Fruit fly (Drosophila melanogaster) whole organism, embryonic: ENCODE measurements around the gene cort.
A peak's percentile ranks its signal among the peaks of the same experiment; 100 is the strongest.

ENCODE experiments used
- Adf1 ChIP-seq: fragments of 200-800 bp; sonication (Bioruptor generic); IDR thresholded peaks from 2 replicates; pipeline ENCODE4 v1.3.6; 2022; ENCODE audit warnings: missing biosample characterization, missing genetic modification characterization
- BEAF-32 ChIP-seq: fragments of 200-800 bp; sonication (Bioruptor generic); optimal IDR thresholded peaks from 3 replicates; lab custom pipeline; 2017; ENCODE audit warnings: missing biosample characterization, missing genetic modification characterization, mild to moderate bottlenecking, moderate library complexity, missing genetic modification reagents
- CG10267 ChIP-seq: fragments of 200-800 bp; sonication (Bioruptor generic); optimal IDR thresholded peaks from 2 replicates; lab custom pipeline; 2018; ENCODE audit warnings: missing biosample characterization, mild to moderate bottlenecking, missing genetic modification characterization, moderate library complexity
- CG11093 ChIP-seq: fragments of 200-800 bp; sonication (Bioruptor generic); IDR thresholded peaks from 3 replicates; pipeline ENCODE4 v1.3.6; 2022; ENCODE audit warnings: missing biosample characterization, missing genetic modification characterization
- CG11560 ChIP-seq: fragments of 200-800 bp; sonication (Bioruptor generic); IDR thresholded peaks from 3 replicates; pipeline ENCODE4 v1.3.6; 2022; ENCODE audit warnings: missing biosample characterization, missing genetic modification characterization
- CG12104 ChIP-seq: fragments of 200-800 bp; sonication (Bioruptor generic); optimal IDR thresholded peaks from 3 replicates; lab custom pipeline; 2016; ENCODE audit warnings: missing biosample characterization, missing genetic modification characterization
- CG13123 ChIP-seq: fragments of 200-800 bp; sonication (Bioruptor generic); optimal IDR thresholded peaks from 2 replicates; lab custom pipeline; 2016; ENCODE audit warnings: missing biosample characterization, missing genetic modification characterization
- CG13296 ChIP-seq: fragments of 200-800 bp; sonication (Bioruptor generic); optimal IDR thresholded peaks from 3 replicates; lab custom pipeline; 2018; ENCODE audit warnings: missing biosample characterization, mild to moderate bottlenecking, missing genetic modification characterization
- CG14014 ChIP-seq: fragments of 200-800 bp; sonication (Bioruptor generic); IDR thresholded peaks from 2 replicates; pipeline ENCODE4 v1.3.6; 2022; ENCODE audit warnings: missing biosample characterization, missing genetic modification characterization
- CG14860 ChIP-seq: fragments of 200-800 bp; sonication (Bioruptor generic); IDR thresholded peaks from 3 replicates; pipeline ENCODE4 v1.3.6; 2022; ENCODE audit warnings: missing biosample characterization, missing genetic modification characterization; ENCODE audit not compliant: partially characterized antibody
- CG17829 ChIP-seq: fragments of 200-800 bp; optimal IDR thresholded peaks from 2 replicates; lab custom pipeline; 2019; ENCODE audit warnings: missing biosample characterization, mild to moderate bottlenecking, missing genetic modification characterization, moderate library complexity
- CG18262 ChIP-seq: fragments of 200-800 bp; optimal IDR thresholded peaks from 3 replicates; lab custom pipeline; 2019; ENCODE audit warnings: missing biosample characterization, mild to moderate bottlenecking, missing genetic modification characterization, moderate library complexity
- CG2678 ChIP-seq: fragments of 200-800 bp; sonication (Bioruptor generic); optimal IDR thresholded peaks from 3 replicates; lab custom pipeline; 2019; ENCODE audit warnings: missing biosample characterization, mild to moderate bottlenecking, missing genetic modification characterization, moderate library complexity
- CG3065 ChIP-seq: fragments of 200-800 bp; sonication (Bioruptor generic); optimal IDR thresholded peaks from 2 replicates; lab custom pipeline; 2016; ENCODE audit warnings: missing biosample characterization, missing genetic modification characterization
- CG33213 ChIP-seq: fragments of 200-800 bp; sonication (Bioruptor generic); optimal IDR thresholded peaks from 3 replicates; lab custom pipeline; 2016; ENCODE audit warnings: missing biosample characterization, missing genetic modification characterization
- CG33557 ChIP-seq: fragments of 200-800 bp; sonication (Bioruptor generic); optimal IDR thresholded peaks from 2 replicates; lab custom pipeline; 2019; ENCODE audit warnings: missing biosample characterization, mild to moderate bottlenecking, missing genetic modification characterization, moderate library complexity
- CG43689 ChIP-seq: fragments of 200-800 bp; sonication (Bioruptor generic); IDR thresholded peaks from 2 replicates; pipeline ENCODE4 v1.3.6; 2022; ENCODE audit warnings: missing biosample characterization, missing genetic modification characterization
- CG6175 ChIP-seq: fragments of 200-800 bp; sonication (Bioruptor generic); IDR thresholded peaks from 3 replicates; pipeline ENCODE4 v1.3.6; 2022; ENCODE audit warnings: missing biosample characterization, missing genetic modification characterization
- CG6254 ChIP-seq: fragments of 200-800 bp; sonication (Bioruptor generic); optimal IDR thresholded peaks from 3 replicates; lab custom pipeline; 2017; ENCODE audit warnings: mild to moderate bottlenecking, missing biosample characterization, missing genetic modification reagents, missing genetic modification characterization
- CG6654 ChIP-seq: fragments of 200-800 bp; sonication (Bioruptor generic); optimal IDR thresholded peaks from 2 replicates; lab custom pipeline; 2017; ENCODE audit warnings: missing biosample characterization, mild to moderate bottlenecking, missing genetic modification characterization
- CG7987 ChIP-seq: fragments of 200-800 bp; sonication (Bioruptor generic); optimal IDR thresholded peaks from 2 replicates; lab custom pipeline; 2018; ENCODE audit warnings: missing biosample characterization, mild to moderate bottlenecking, missing genetic modification characterization, moderate library complexity
- Camta ChIP-seq: fragments of 200-800 bp; sonication (Bioruptor generic); optimal IDR thresholded peaks from 2 replicates; lab custom pipeline; 2016; ENCODE audit warnings: missing biosample characterization, missing genetic modification characterization
- Dbx ChIP-seq: fragments of 200-800 bp; sonication (Bioruptor generic); IDR thresholded peaks from 3 replicates; pipeline ENCODE4 v1.3.6; 2022; ENCODE audit warnings: missing biosample characterization, missing genetic modification characterization
- Deaf1 ChIP-seq: fragments of 200-800 bp; optimal IDR thresholded peaks from 3 replicates; lab custom pipeline; 2019; ENCODE audit warnings: missing biosample characterization, mild to moderate bottlenecking, missing genetic modification characterization, moderate library complexity
- Eip74EF ChIP-seq, 2 experiments: fragments of 200-800 bp in 1 of 2; fragments of >200 bp in 1 of 2; sonication (Bioruptor generic) in 1 of 2; optimal IDR thresholded peaks; 2 replicates each; lab custom pipeline; 2017 to 2019; ENCODE audit warnings: missing biosample characterization in 2 of 2, missing genetic modification characterization in 2 of 2, mild to moderate bottlenecking in 1 of 2, moderate library complexity in 1 of 2
- Ets65A ChIP-seq: fragments of 200-800 bp; sonication (Bioruptor generic); peaks from one replicate; lab custom pipeline; 2016; ENCODE audit warnings: missing biosample characterization, missing genetic modification characterization
- HLH4C ChIP-seq: fragments of 200-800 bp; sonication (Bioruptor generic); IDR thresholded peaks from 3 replicates; pipeline ENCODE4 v1.3.6; 2022; ENCODE audit warnings: missing biosample characterization, missing genetic modification characterization; ENCODE audit not compliant: partially characterized antibody
- Hand ChIP-seq: fragments of 200-800 bp; sonication (Bioruptor generic); optimal IDR thresholded peaks from 2 replicates; lab custom pipeline; 2017; ENCODE audit warnings: mild to moderate bottlenecking, missing biosample characterization, missing genetic modification reagents, missing genetic modification characterization
- Hmr ChIP-seq: fragments of 200-800 bp; sonication (Bioruptor generic); optimal IDR thresholded peaks from 3 replicates; lab custom pipeline; 2017; ENCODE audit warnings: mild to moderate bottlenecking, missing biosample characterization, missing genetic modification reagents, missing genetic modification characterization
- Kr ChIP-seq: fragments of 200-800 bp; sonication (Bioruptor generic); optimal IDR thresholded peaks from 2 replicates; lab custom pipeline; 2017; ENCODE audit warnings: missing biosample characterization, mild to moderate bottlenecking, missing genetic modification characterization
- Myb ChIP-seq: fragments of 200-800 bp; sonication (Bioruptor generic); optimal IDR thresholded peaks from 2 replicates; lab custom pipeline; 2016; ENCODE audit warnings: missing biosample characterization, missing genetic modification characterization
- NFAT ChIP-seq: fragments of 200-800 bp; sonication (Bioruptor generic); IDR thresholded peaks from 2 replicates; pipeline ENCODE4 v1.3.6; 2022; ENCODE audit warnings: missing biosample characterization, missing genetic modification characterization
- Nf-YC ChIP-seq: fragments of 200-800 bp; optimal IDR thresholded peaks from 3 replicates; lab custom pipeline; 2019; ENCODE audit warnings: missing biosample characterization, mild to moderate bottlenecking, missing genetic modification characterization, moderate library complexity
- Opbp ChIP-seq: fragments of 200-800 bp; sonication (Bioruptor generic); IDR thresholded peaks from 3 replicates; pipeline ENCODE4 v1.3.6; 2022; ENCODE audit warnings: missing biosample characterization, missing genetic modification characterization; ENCODE audit not compliant: partially characterized antibody
- Spps ChIP-seq: fragments of 200-800 bp; sonication (Bioruptor generic); optimal IDR thresholded peaks from 2 replicates; lab custom pipeline; 2018; ENCODE audit warnings: missing biosample characterization, mild to moderate bottlenecking, missing genetic modification characterization
- Taf1 ChIP-seq: fragments of 200-800 bp; sonication (Bioruptor generic); IDR thresholded peaks from 2 replicates; pipeline ENCODE4 v1.3.6; 2022; ENCODE audit warnings: missing biosample characterization, missing genetic modification characterization
- Vsx1 ChIP-seq: fragments of 200-800 bp; sonication (Bioruptor generic); optimal IDR thresholded peaks from 2 replicates; lab custom pipeline; 2017; ENCODE audit warnings: missing biosample characterization, mild to moderate bottlenecking, missing genetic modification characterization, missing genetic modification reagents
- ap ChIP-seq: fragments of 200-800 bp; sonication (Bioruptor generic); IDR thresholded peaks from 2 replicates; pipeline ENCODE4 v1.3.6; 2022; ENCODE audit warnings: missing biosample characterization, missing genetic modification characterization
- bcd ChIP-seq: fragments of 200-800 bp; sonication (Bioruptor generic); optimal IDR thresholded peaks from 2 replicates; lab custom pipeline; 2017; ENCODE audit warnings: missing biosample characterization, mild to moderate bottlenecking, missing genetic modification characterization
- chif ChIP-seq, 2 experiments: fragments of 200-800 bp; sonication (Bioruptor generic); optimal IDR thresholded peaks; 3 replicates each; lab custom pipeline; 2016; ENCODE audit warnings: missing biosample characterization in 2 of 2, missing genetic modification characterization in 2 of 2
- cwo ChIP-seq: fragments of 200-800 bp; sonication (Bioruptor generic); optimal IDR thresholded peaks from 3 replicates; lab custom pipeline; 2017; ENCODE audit warnings: missing biosample characterization, missing genetic modification characterization, mild to moderate bottlenecking, moderate library complexity, missing genetic modification reagents
- dpn ChIP-seq, 2 experiments: fragments of 200-800 bp; sonication (Bioruptor generic); optimal IDR thresholded peaks; 3 replicates each; lab custom pipeline; 2016; ENCODE audit warnings: missing biosample characterization in 2 of 2, missing genetic modification characterization in 2 of 2
- ems ChIP-seq: fragments of 200-800 bp; sonication (Bioruptor generic); optimal IDR thresholded peaks from 3 replicates; lab custom pipeline; 2016; ENCODE audit warnings: missing biosample characterization, missing genetic modification characterization
- en ChIP-seq: fragments of 200-800 bp; sonication (Bioruptor generic); optimal IDR thresholded peaks from 2 replicates; lab custom pipeline; 2016; ENCODE audit warnings: missing biosample characterization, missing genetic modification characterization
- ham ChIP-seq: fragments of 200-800 bp; sonication (Bioruptor generic); IDR thresholded peaks from 2 replicates; pipeline ENCODE4 v1.3.6; 2022; ENCODE audit warnings: missing biosample characterization, missing genetic modification characterization
- hbn ChIP-seq: fragments of 200-800 bp; sonication (Bioruptor generic); IDR thresholded peaks from 2 replicates; pipeline ENCODE4 v1.3.6; 2022; ENCODE audit warnings: missing biosample characterization, missing genetic modification characterization; ENCODE audit not compliant: partially characterized antibody
- lilli ChIP-seq: fragments of 200-800 bp; sonication (Bioruptor generic); optimal IDR thresholded peaks from 3 replicates; lab custom pipeline; 2016; ENCODE audit warnings: missing biosample characterization, missing genetic modification characterization
- phol ChIP-seq: fragments of 200-800 bp; sonication (Bioruptor generic); optimal IDR thresholded peaks from 3 replicates; lab custom pipeline; 2018; ENCODE audit warnings: missing biosample characterization, mild to moderate bottlenecking, missing genetic modification characterization, moderate library complexity
- scrt ChIP-seq: fragments of 200-800 bp; sonication (Bioruptor generic); optimal IDR thresholded peaks from 2 replicates; lab custom pipeline; 2018; ENCODE audit warnings: missing biosample characterization, mild to moderate bottlenecking, missing genetic modification characterization, moderate library complexity
- tup ChIP-seq: fragments of 200-800 bp; sonication (Bioruptor generic); optimal IDR thresholded peaks from 2 replicates; lab custom pipeline; 2016; ENCODE audit warnings: missing biosample characterization, mild to moderate bottlenecking, missing genetic modification characterization, moderate library complexity

The cort gene

dm6 chr2L:6693794-6694254, 17.4 kb upstream of the cort start (continued):
- TF ChIP-seq CG6254 (GFP tag; lab: Kevin White, UChicago) (peak; percentile 31), Taf1 (GFP tag; lab: Robert Waterston, UW) (no peak), hbn (no peak), CG14014 (0 out of 2 replicates have a peak, but pooled peaks have one; percentile 34), CG13123 (GFP tag; lab: Kevin White, UChicago) (no peak), Ets65A (peak; percentile 60), Vsx1 (GFP tag; lab: Kevin White, UChicago) (no peak), CG6654 (no peak), Opbp (GFP tag; lab: Robert Waterston, UW) (no peak), Camta (GFP tag; lab: Kevin White, UChicago) (no peak), CG17829 (tag; lab: Kevin White, UChicago) (peak; percentile 67), CG6175 (GFP tag; lab: Robert Waterston, UW) (no peak), Dbx (GFP tag; lab: Robert Waterston, UW) (no peak), CG33557 (peak; percentile 48), Myb (GFP tag; lab: Kevin White, UChicago) (no peak), ham (no peak), tup (GFP tag; lab: Kevin White, UChicago) (no peak), CG13296 (GFP tag; lab: Kevin White, UChicago) (peak; percentile 28), Spps (tag; lab: Kevin White, UChicago) (no peak), ems (GFP tag; lab: Kevin White, UChicago) (no peak), Hmr (GFP tag; lab: Kevin White, UChicago) (peak; percentile 43), BEAF-32 (no peak), bcd (peak; percentile 27), CG14860 (GFP tag; lab: Robert Waterston, UW) (no peak), Kr (GFP tag; lab: Kevin White, UChicago) (no peak), ap (GFP tag; lab: Robert Waterston, UW) (no peak), Eip74EF (GFP tag; optimal IDR thresholded peaks at IDR 0.05; lab: Kevin White, UChicago) (peak in 1 of 2 experiments; percentile 68), en (GFP tag; lab: Kevin White, UChicago) (no peak), cwo (GFP tag; lab: Kevin White, UChicago) (peak; percentile 12), CG18262 (tag; lab: Kevin White, UChicago) (peak; percentile 85), CG11560 (tag; lab: Robert Waterston, UW) (no peak), dpn (GFP tag; optimal IDR thresholded peaks at IDR 0.05; lab: Kevin White, UChicago) (peak in 1 of 2 experiments; percentile 13), Adf1 (GFP tag; lab: Robert Waterston, UW) (no peak), phol (tag; lab: Kevin White, UChicago) (peak; percentile 73), CG43689 (GFP tag; lab: Robert Waterston, UW) (no peak), chif (GFP tag; optimal IDR thresholded peaks at IDR 0.05; lab: Kevin White, UChicago) (peak in 1 of 2 experiments; percentile 44), CG2678 (tag; lab: Kevin White, UChicago) (peak; percentile 73), CG33213 (GFP tag; lab: Kevin White, UChicago) (no peak), CG7987 (GFP tag; lab: Kevin White, UChicago) (no peak), HLH4C (no peak), CG12104 (GFP tag; lab: Kevin White, UChicago) (peak; percentile 19), Hand (GFP tag; lab: Kevin White, UChicago) (peak; percentile 45), scrt (peak; percentile 20), CG3065 (GFP tag; lab: Kevin White, UChicago) (no peak), CG10267 (tag; lab: Kevin White, UChicago) (peak; percentile 79), Nf-YC (tag; lab: Kevin White, UChicago) (peak; percentile 36), lilli (GFP tag; lab: Kevin White, UChicago) (peak; percentile 27), NFAT (GFP tag; lab: Robert Waterston, UW) (no peak), CG11093 (GFP tag; lab: Robert Waterston, UW) (no peak), Deaf1 (tag; lab: Kevin White, UChicago) (peak; percentile 40)
